Worm (Caenorhabditis elegans) whole organism, early embryonic: Measurements from ENCODE around the gene aqp-1.

Experiments used
- B0310.2 ChIP-seq: sonication (generic microtip); optimal IDR thresholded peaks from 2 replicates; lab custom pipeline; 2016; ENCODE audit warnings: mild to moderate bottlenecking, missing genetic modification characterization, missing compliant biosample characterization
- F13C5.2 ChIP-seq: sonication (generic microtip); optimal IDR thresholded peaks from 2 replicates; lab custom pipeline; 2017; ENCODE audit warnings: mild to moderate bottlenecking, missing genetic modification characterization, inconsistent platforms, missing compliant biosample characterization
- aly-1 ChIP-seq: sonication (generic microtip); optimal IDR thresholded peaks from 2 replicates; lab custom pipeline; 2016; ENCODE audit warnings: missing genetic modification characterization, missing compliant biosample characterization
- ama-1 ChIP-seq: fragments of 150-350 bp; optimal IDR thresholded peaks from 2 replicates; lab custom pipeline; 2014
- ceh-13 ChIP-seq: fragments of 200-800 bp; sonication (Bioruptor generic); optimal IDR thresholded peaks from 2 replicates; lab custom pipeline; 2018; ENCODE audit warnings: mild to moderate bottlenecking, missing genetic modification characterization, missing compliant biosample characterization
- ceh-36 ChIP-seq: sonication (generic microtip); optimal IDR thresholded peaks from 2 replicates; lab custom pipeline; 2016; ENCODE audit warnings: missing genetic modification characterization, inconsistent platforms, missing compliant biosample characterization
- ets-7 ChIP-seq: sonication (generic microtip); optimal IDR thresholded peaks from 2 replicates; lab custom pipeline; 2016; ENCODE audit warnings: missing genotype, missing genetic modification characterization, missing compliant biosample characterization
- flt-1 ChIP-seq: fragments of 200-800 bp; sonication (Bioruptor generic); IDR thresholded peaks from 2 replicates; pipeline ENCODE4 v1.3.6; 2022; ENCODE audit warnings: missing genetic modification characterization, missing compliant biosample characterization
- hmbx-1 ChIP-seq: sonication (generic microtip); optimal IDR thresholded peaks from 2 replicates; lab custom pipeline; 2016; ENCODE audit warnings: mild to moderate bottlenecking, missing genetic modification characterization, missing compliant biosample characterization
- hmg-4 ChIP-seq: fragments of 200-800 bp; sonication (Bioruptor generic); optimal IDR thresholded peaks from 2 replicates; lab custom pipeline; 2018; ENCODE audit warnings: mild to moderate bottlenecking, missing genetic modification characterization, missing compliant biosample characterization
- hnd-1 ChIP-seq: sonication (generic microtip); optimal IDR thresholded peaks from 2 replicates; lab custom pipeline; 2016; ENCODE audit warnings: missing genetic modification characterization, missing compliant biosample characterization
- pes-1 ChIP-seq: fragments of 200-800 bp; sonication (Bioruptor generic); IDR thresholded peaks from 2 replicates; pipeline ENCODE4 v1.3.6; 2022; ENCODE audit warnings: missing genetic modification reagents, missing genetic modification characterization, missing compliant biosample characterization
- scrt-1 ChIP-seq: fragments of 200-800 bp; sonication (Bioruptor generic); IDR thresholded peaks from 2 replicates; pipeline ENCODE4 v1.3.6; 2022; ENCODE audit warnings: missing genetic modification characterization, missing compliant biosample characterization
- sea-1 ChIP-seq: fragments of 200-800 bp; sonication (Bioruptor generic); conservative IDR thresholded peaks from 2 replicates; pipeline ENCODE4 v1.3.6; 2022; ENCODE audit warnings: missing genetic modification characterization, missing compliant biosample characterization
- tbx-11 ChIP-seq: fragments of 200-800 bp; sonication (Bioruptor generic); IDR thresholded peaks from 2 replicates; pipeline ENCODE4 v1.3.6; 2022; ENCODE audit warnings: missing genetic modification characterization, missing compliant biosample characterization
- tbx-37 ChIP-seq: fragments of 200-800 bp; sonication (Bioruptor generic); conservative IDR thresholded peaks from 2 replicates; pipeline ENCODE4 v1.3.6; 2022; ENCODE audit warnings: missing genetic modification reagents, missing genetic modification characterization, missing compliant biosample characterization
- tra-4 ChIP-seq: sonication (generic microtip); optimal IDR thresholded peaks from 2 replicates; lab custom pipeline; 2017; ENCODE audit warnings: missing genetic modification characterization, missing compliant biosample characterization

The aqp-1 gene

ce11 chrII:7272513-7272912 is 34.4 kb upstream of the aqp-1 start:
- no peak for TF ChIP-seq B0310.2
- no peak for TF ChIP-seq ceh-36
- TF ChIP-seq sea-1 (GFP tag; lab: Robert Waterston, UW): no peak
- TF ChIP-seq pes-1 (GFP tag; lab: Robert Waterston, UW): no peak
- TF ChIP-seq scrt-1 (GFP tag; lab: Robert Waterston, UW): no peak
- TF ChIP-seq hmbx-1 (tag; lab: Kevin White, UChicago): no peak
- no peak for TF ChIP-seq flt-1 (GFP tag; lab: Robert Waterston, UW)
- no peak for TF ChIP-seq tbx-37 (GFP tag; lab: Robert Waterston, UW)
- TF ChIP-seq ets-7 (tag; lab: Kevin White, UChicago): no peak
- no peak for TF ChIP-seq aly-1
- TF ChIP-seq F13C5.2 (tag; lab: Kevin White, UChicago): no peak
- no peak for TF ChIP-seq hnd-1 (tag; lab: Kevin White, UChicago)
- TF ChIP-seq tra-4 (tag; lab: Kevin White, UChicago): no peak
- TF ChIP-seq ceh-13 (GFP tag; lab: Kevin White, UChicago): no peak
- TF ChIP-seq tbx-11 (GFP tag; lab: Robert Waterston, UW): no peak
- TF ChIP-seq ama-1 (lab: Kevin White, UChicago): no peak
- TF ChIP-seq hmg-4 (GFP tag; lab: Kevin White, UChicago): no peak

ce11 chrII:7269783-7270182 is 31.6 kb upstream of the aqp-1 start:
- TF ChIP-seq scrt-1 (GFP tag; lab: Robert Waterston, UW) (no peak), ama-1 (lab: Kevin White, UChicago) (no peak), ets-7 (tag; lab: Kevin White, UChicago) (no peak), tra-4 (tag; lab: Kevin White, UChicago) (no peak), ceh-36 (no peak), hmg-4 (GFP tag; lab: Kevin White, UChicago) (no peak), tbx-37 (GFP tag; lab: Robert Waterston, UW) (no peak), hmbx-1 (tag; lab: Kevin White, UChicago) (no peak), aly-1 (no peak), F13C5.2 (tag; lab: Kevin White, UChicago) (no peak), B0310.2 (no peak), sea-1 (GFP tag; lab: Robert Waterston, UW) (no peak), hnd-1 (tag; lab: Kevin White, UChicago) (no peak), flt-1 (GFP tag; lab: Robert Waterston, UW) (no peak), tbx-11 (GFP tag; lab: Robert Waterston, UW) (no peak), ceh-13 (GFP tag; lab: Kevin White, UChicago) (no peak), pes-1 (GFP tag; lab: Robert Waterston, UW) (no peak)

- TF ChIP-seq scrt-1 (GFP tag; lab: Robert Waterston, UW) (no peak), ama-1 (lab: Kevin White, UChicago) (no peak), F13C5.2 (tag; lab: Kevin White, UChicago) (no peak), flt-1 (GFP tag; lab: Robert Waterston, UW) (no peak), ceh-36 (no peak), tbx-11 (GFP tag; lab: Robert Waterston, UW) (no peak), tra-4 (tag; lab: Kevin White, UChicago) (no peak), ceh-13 (GFP tag; lab: Kevin White, UChicago) (no peak), hmg-4 (GFP tag; lab: Kevin White, UChicago) (no peak), aly-1 (no peak), B0310.2 (no peak), hnd-1 (tag; lab: Kevin White, UChicago) (no peak), pes-1 (GFP tag; lab: Robert Waterston, UW) (no peak)
Observed at ce11 chrII:7264675-7265074, 26.5 kb upstream of the aqp-1 start.

- TF ChIP-seq hmbx-1 (tag; lab: Kevin White, UChicago) (no peak), aly-1 (no peak), ama-1 (lab: Kevin White, UChicago) (no peak), flt-1 (GFP tag; lab: Robert Waterston, UW) (no peak), ceh-13 (GFP tag; lab: Kevin White, UChicago) (no peak), tbx-11 (GFP tag; lab: Robert Waterston, UW) (no peak), sea-1 (GFP tag; lab: Robert Waterston, UW) (no peak), F13C5.2 (tag; lab: Kevin White, UChicago) (no peak), tbx-37 (GFP tag; lab: Robert Waterston, UW) (no peak)
Observed at ce11 chrII:7261854-7262253, 23.7 kb upstream of the aqp-1 start, which contains the start of gene C30G12.4. Gene C30G12.4, plus strand, starts transcription at chrII:7262154.

- TF ChIP-seq ets-7 (tag; lab: Kevin White, UChicago): no peak
Observed at ce11 chrII:7255614-7256162, 17.5 kb upstream of the aqp-1 start, which contains the start of gene F32A5.8. Gene F32A5.8, plus strand, starts transcription at chrII:7256112.

ce11 chrII:7253073-7253472 is 14.9 kb upstream of the aqp-1 start, which contains the start of gene lsm-4:
Gene lsm-4, minus strand, starts transcription at chrII:7253163.
- TF ChIP-seq scrt-1 (GFP tag; lab: Robert Waterston, UW) (no peak), F13C5.2 (tag; lab: Kevin White, UChicago) (no peak), hmbx-1 (tag; lab: Kevin White, UChicago) (no peak)

- TF ChIP-seq sea-1 (GFP tag; lab: Robert Waterston, UW) (no peak), hnd-1 (tag; lab: Kevin White, UChicago) (no peak), hmbx-1 (tag; lab: Kevin White, UChicago) (no peak), ama-1 (lab: Kevin White, UChicago) (no peak), ets-7 (tag; lab: Kevin White, UChicago) (no peak), F13C5.2 (tag; lab: Kevin White, UChicago) (no peak), ceh-13 (GFP tag; lab: Kevin White, UChicago) (no peak), tbx-37 (GFP tag; lab: Robert Waterston, UW) (no peak), hmg-4 (GFP tag; lab: Kevin White, UChicago) (no peak)
Observed at ce11 chrII:7251978-7252377, 13.8 kb upstream of the aqp-1 start, which contains the start of the genes prx-13 and ada-2. Gene prx-13, minus strand, starts transcription at chrII:7252015. Gene ada-2, plus strand, starts transcription at chrII:7252259.
